Worm (Caenorhabditis elegans): Measurements from ENCODE around the gene irld-26.

irld-26 gene

ce11 chrV:16214505-16214904, 9.5 kb downstream of the irld-26 start, which contains the start of gene F11A5.9:
Gene F11A5.9 (plus strand): TSS chrV:16214890.
- TF ChIP-seq cnd-1 (tag; optimal IDR thresholded peaks at IDR 0.05), result no peak
- TF ChIP-seq nhr-2 (tag; optimal IDR thresholded peaks at IDR 0.05), result no peak
- TF ChIP-seq bed-3 (GFP tag; optimal IDR thresholded peaks at IDR 0.05), result no peak

ce11 chrV:16218522-16218921, 13.5 kb downstream of the irld-26 start, which contains the start of gene F11A5.15:
Gene F11A5.15 (minus strand): TSS chrV:16218622.
- TF ChIP-seq lin-13 (tag; optimal IDR thresholded peaks at IDR 0.05) (no peak), snpc-4 (tag; optimal IDR thresholded peaks at IDR 0.05) (no peak), unc-62 (GFP tag; optimal IDR thresholded peaks at IDR 0.05) (no peak), sem-2 (GFP tag; optimal IDR thresholded peaks at IDR 0.05) (no peak), mls-2 (tag; optimal IDR thresholded peaks at IDR 0.05) (no peak), blmp-1 (tag; optimal IDR thresholded peaks at IDR 0.05) (no peak), tbx-8 (GFP tag; optimal IDR thresholded peaks at IDR 0.05) (no peak), ztf-11 (tag; optimal IDR thresholded peaks at IDR 0.05) (no peak), cnd-1 (tag; optimal IDR thresholded peaks at IDR 0.05) (no peak), ceh-39 (tag; optimal IDR thresholded peaks at IDR 0.05) (no peak), unc-120 (tag; optimal IDR thresholded peaks at IDR 0.05; ENCODE audit: poor library complexity, severe bottlenecking) (no peak), ceh-83 (GFP tag; optimal IDR thresholded peaks at IDR 0.05) (no peak), unc-39 (tag; optimal IDR thresholded peaks at IDR 0.05) (no peak), lsy-2 (tag; optimal IDR thresholded peaks at IDR 0.05) (no peak), elt-3 (tag; optimal IDR thresholded peaks at IDR 0.05) (no peak), M03D4.4 (tag; optimal IDR thresholded peaks at IDR 0.05) (no peak), ces-1 (GFP tag; optimal IDR thresholded peaks at IDR 0.05) (no peak), nhr-237 (tag; optimal IDR thresholded peaks at IDR 0.05) (no peak), hlh-1 (tag; optimal IDR thresholded peaks at IDR 0.05) (no peak), mep-1 (tag; optimal IDR thresholded peaks at IDR 0.05) (no peak)

DNA sequence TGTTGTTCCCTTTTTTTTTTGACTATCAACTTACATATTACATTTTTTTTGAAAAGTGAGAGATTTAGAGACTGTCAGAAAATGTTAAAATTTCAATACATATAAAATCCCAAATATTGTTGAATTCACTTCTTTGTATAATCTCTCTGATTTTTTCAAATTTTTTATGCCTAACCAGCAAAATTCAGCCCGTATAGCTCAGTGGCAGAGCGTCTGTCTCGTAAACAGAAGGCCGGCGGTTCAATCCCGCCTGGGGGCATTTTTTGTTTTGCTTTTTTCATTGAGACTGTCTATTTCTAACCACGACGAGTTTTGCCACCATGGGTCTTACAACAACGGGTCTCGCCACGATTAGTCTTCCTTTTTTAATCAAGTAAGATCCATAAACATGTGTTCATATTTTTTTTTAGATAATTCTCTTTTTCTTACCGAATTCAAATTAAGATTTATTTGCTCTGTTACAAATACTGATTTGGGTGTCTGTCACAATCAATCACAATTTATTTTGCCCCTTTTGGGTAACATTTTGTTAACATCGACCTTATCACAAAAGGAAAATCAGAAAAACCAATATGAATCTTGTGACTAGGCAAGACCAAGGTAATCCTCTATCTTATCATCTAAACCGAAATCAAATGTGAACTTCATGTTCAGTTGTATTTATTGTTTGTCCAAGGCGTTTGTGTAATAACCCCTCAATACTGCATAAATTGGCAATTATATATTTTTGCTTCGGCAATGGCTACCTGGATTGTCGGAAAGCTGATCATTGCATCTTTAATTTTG, 14.2 kb downstream of the irld-26 start, which contains the start of gene glc-1:
glc-1 (plus strand) TSS at position 663 of the 786 bp plus-strand sequence.
- no peak for TF ChIP-seq ztf-11 (tag; optimal IDR thresholded peaks at IDR 0.05)
- no peak for TF ChIP-seq unc-62 (GFP tag; optimal IDR thresholded peaks at IDR 0.05)
- TF ChIP-seq elt-3 (tag; optimal IDR thresholded peaks at IDR 0.05), result no peak

DNA sequence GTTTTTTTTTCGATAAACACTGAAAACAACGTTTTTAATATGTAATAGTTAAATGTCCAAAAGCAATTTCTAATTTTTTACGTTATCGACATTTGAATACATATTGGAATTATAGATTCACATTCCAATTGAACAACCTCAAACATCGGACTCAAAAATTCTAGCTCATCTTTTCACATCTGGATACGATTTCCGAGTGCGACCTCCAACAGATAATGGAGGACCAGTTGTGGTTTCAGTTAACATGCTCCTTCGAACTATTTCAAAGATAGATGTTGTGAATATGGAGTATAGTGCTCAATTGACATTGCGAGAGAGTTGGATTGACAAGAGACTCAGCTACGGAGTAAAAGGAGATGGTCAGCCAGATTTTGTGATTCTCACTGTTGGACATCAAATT, 15.0 kb downstream of the irld-26 start:
- TF ChIP-seq sptf-1 (tag; optimal IDR thresholded peaks at IDR 0.05), result no peak
- TF ChIP-seq flh-1 (GFP tag; optimal IDR thresholded peaks at IDR 0.05), result no peak
- TF ChIP-seq hlh-1 (tag; optimal IDR thresholded peaks at IDR 0.05), result no peak
- TF ChIP-seq elt-3 (tag; optimal IDR thresholded peaks at IDR 0.05), result no peak
- no peak for TF ChIP-seq nhr-237 (tag; optimal IDR thresholded peaks at IDR 0.05)
- TF ChIP-seq pha-4 (tag; optimal IDR thresholded peaks at IDR 0.05), result no peak
- no peak for TF ChIP-seq unc-120 (tag; optimal IDR thresholded peaks at IDR 0.05; ENCODE audit: poor library complexity, severe bottlenecking)
- TF ChIP-seq nhr-12 (tag; optimal IDR thresholded peaks at IDR 0.05), result no peak
- no peak for TF ChIP-seq nhr-76 (tag; optimal IDR thresholded peaks at IDR 0.05)

ce11 chrV:16224027-16224426, 19.0 kb downstream of the irld-26 start, which contains the start of gene stdh-2:
Gene stdh-2 (plus strand): TSS chrV:16224327.
- TF ChIP-seq mls-2 (tag; optimal IDR thresholded peaks at IDR 0.05) (no peak), ces-1 (GFP tag; optimal IDR thresholded peaks at IDR 0.05) (no peak), ceh-39 (tag; optimal IDR thresholded peaks at IDR 0.05) (no peak), unc-62 (GFP tag; optimal IDR thresholded peaks at IDR 0.05) (no peak), mep-1 (tag; optimal IDR thresholded peaks at IDR 0.05) (no peak), lin-13 (tag; optimal IDR thresholded peaks at IDR 0.05) (no peak), unc-39 (tag; optimal IDR thresholded peaks at IDR 0.05) (no peak), unc-120 (tag; optimal IDR thresholded peaks at IDR 0.05; ENCODE audit: poor library complexity, severe bottlenecking) (no peak), ztf-11 (tag; optimal IDR thresholded peaks at IDR 0.05) (no peak), sem-2 (GFP tag; optimal IDR thresholded peaks at IDR 0.05) (no peak)

- TF ChIP-seq lin-13 (tag; optimal IDR thresholded peaks at IDR 0.05) (no peak), unc-62 (GFP tag; optimal IDR thresholded peaks at IDR 0.05) (no peak), ceh-43 (GFP tag; optimal IDR thresholded peaks at IDR 0.05) (no peak), mab-5 (tag; optimal IDR thresholded peaks at IDR 0.05) (no peak), tbx-8 (GFP tag; optimal IDR thresholded peaks at IDR 0.05) (no peak)
Observed at ce11 chrV:16225524-16226116, 20.6 kb downstream of the irld-26 start.

Data from whole organism, mixed stage, embryonic.